Worm (Caenorhabditis elegans): ENCODE measurements around the gene ZK105.13.

ce11 chrV:7747987-7748607 lies 35.1 kb upstream of the ZK105.13 start:
- TF ChIP-seq elt-2 (tag; optimal IDR thresholded peaks at IDR 0.05) (no peak), grh-1 (GFP tag; IDR thresholded peaks at IDR 0.05) (no peak), pqm-1 (tag; optimal IDR thresholded peaks at IDR 0.05) (no peak), snpc-4 (tag; optimal IDR thresholded peaks at IDR 0.05) (no peak), zag-1 (tag; optimal IDR thresholded peaks at IDR 0.05) (no peak), sox-4 (tag; optimal IDR thresholded peaks at IDR 0.05) (no peak), tlp-1 (tag; optimal IDR thresholded peaks at IDR 0.05) (no peak)
